Worm (Caenorhabditis elegans): ENCODE measurements around the gene Y54F10BM.9.
"Not testable (repeated sequence)": the region's sequence is repeated elsewhere in the genome, so short reads cannot be mapped to it uniquely, and the experiment has no call there.

ce11 chrIII:2261353-2261752, 43.4 kb downstream of the Y54F10BM.9 start, which contains the start of gene fbxa-42:
- TF ChIP-seq ztf-23 (GFP tag; IDR thresholded peaks at IDR 0.05); tab-1 (GFP tag; IDR thresholded peaks at IDR 0.05); flt-1 (GFP tag; IDR thresholded peaks at IDR 0.05); klf-2 (GFP tag; conservative IDR thresholded peaks at IDR 0.05); med-1 (GFP tag; optimal IDR thresholded peaks at IDR 0.05; ENCODE audit: insufficient read depth); cog-1 (tag; optimal IDR thresholded peaks at IDR 0.05); ref-1 (GFP tag; conservative IDR thresholded peaks at IDR 0.05); T22C8.4 (GFP tag; IDR thresholded peaks at IDR 0.05); ztf-29 (GFP tag; IDR thresholded peaks at IDR 0.05): not testable (repeated sequence)
